Worm (Caenorhabditis elegans) whole organism, young adult: ENCODE measurements around the gene H12D21.10.

ENCODE experiments used
- B0035.1 ChIP-seq: sonication (generic microtip); optimal IDR thresholded peaks from 2 replicates; lab custom pipeline; 2016; ENCODE audit warnings: missing genetic modification characterization, mild to moderate bottlenecking, missing compliant biosample characterization, missing genotype, missing genetic modification reagents
- F39B2.1 ChIP-seq: fragments of 200-800 bp; sonication (Bioruptor generic); IDR thresholded peaks from 2 replicates; pipeline ENCODE4 v1.3.6; 2022; ENCODE audit warnings: missing genetic modification reagents, missing genetic modification characterization, missing compliant biosample characterization
- F57C9.4 ChIP-seq: sonication (generic microtip); optimal IDR thresholded peaks from 2 replicates; lab custom pipeline; 2017; ENCODE audit warnings: mild to moderate bottlenecking, missing genetic modification characterization, missing compliant biosample characterization
- K12H6.12 ChIP-seq: fragments of 200-800 bp; sonication (Bioruptor generic); optimal IDR thresholded peaks from 2 replicates; lab custom pipeline; 2018; ENCODE audit warnings: mild to moderate bottlenecking, missing genetic modification characterization, missing compliant biosample characterization
- T07F8.4 ChIP-seq: sonication (generic microtip); optimal IDR thresholded peaks from 2 replicates; lab custom pipeline; 2016; ENCODE audit warnings: mild to moderate bottlenecking, missing genetic modification characterization, moderate library complexity, missing compliant biosample characterization
- Y53F4B.3 ChIP-seq: fragments of 200-800 bp; sonication (Bioruptor generic); IDR thresholded peaks from 2 replicates; pipeline ENCODE4 v1.3.6; 2022; ENCODE audit warnings: missing genetic modification reagents, missing genetic modification characterization, missing compliant biosample characterization
- Y79H2A.3 ChIP-seq: fragments of 200-800 bp; sonication (Bioruptor generic); conservative IDR thresholded peaks from 2 replicates; pipeline ENCODE4 v1.3.6; 2022; ENCODE audit warnings: missing genetic modification reagents, missing genetic modification characterization, missing compliant biosample characterization
- atf-7 ChIP-seq: sonication (generic microtip); optimal IDR thresholded peaks from 2 replicates; lab custom pipeline; 2017; ENCODE audit warnings: mild to moderate bottlenecking, missing genetic modification characterization, missing compliant biosample characterization
- bed-1 ChIP-seq: fragments of 200-800 bp; sonication (Bioruptor generic); IDR thresholded peaks from 2 replicates; pipeline ENCODE4 v1.3.6; 2022; ENCODE audit warnings: missing genetic modification reagents, missing genetic modification characterization, missing compliant biosample characterization
- bed-2 ChIP-seq: fragments of 200-800 bp; sonication (Bioruptor generic); IDR thresholded peaks from 2 replicates; pipeline ENCODE4 v1.3.6; 2022; ENCODE audit warnings: missing genetic modification reagents, missing genetic modification characterization, missing compliant biosample characterization
- ccch-3 ChIP-seq: fragments of 200-800 bp; sonication (Bioruptor generic); optimal IDR thresholded peaks from 2 replicates; lab custom pipeline; 2018; ENCODE audit warnings: mild to moderate bottlenecking, missing genetic modification characterization, missing compliant biosample characterization
- cebp-2 ChIP-seq: fragments of 200-800 bp; sonication (Bioruptor generic); IDR thresholded peaks from 2 replicates; pipeline ENCODE4 v1.3.6; 2022; ENCODE audit warnings: missing genetic modification characterization, missing compliant biosample characterization
- ceh-27 ChIP-seq: fragments of 200-800 bp; sonication (Bioruptor generic); optimal IDR thresholded peaks from 2 replicates; lab custom pipeline; 2018; ENCODE audit warnings: mild to moderate bottlenecking, missing genetic modification characterization, moderate library complexity, missing compliant biosample characterization
- dox-1 ChIP-seq: fragments of 200-800 bp; sonication (Bioruptor generic); IDR thresholded peaks from 2 replicates; pipeline ENCODE4 v1.3.6; 2022; ENCODE audit warnings: missing genetic modification reagents, missing genetic modification characterization, missing compliant biosample characterization
- efl-1 ChIP-seq: fragments of 150-350 bp; optimal IDR thresholded peaks from 2 replicates; lab custom pipeline; 2014; ENCODE audit warnings: missing biosample characterization, missing genetic modification reagents, missing genetic modification characterization
- ets-4 ChIP-seq: fragments of 200-800 bp; sonication (Bioruptor generic); optimal IDR thresholded peaks from 2 replicates; lab custom pipeline; 2018; ENCODE audit warnings: mild to moderate bottlenecking, missing genetic modification characterization, missing compliant biosample characterization
- fkh-3 ChIP-seq: sonication (generic microtip); optimal IDR thresholded peaks from 2 replicates; lab custom pipeline; 2016; ENCODE audit warnings: mild to moderate bottlenecking, missing genetic modification characterization, missing compliant biosample characterization
- hmg-1.2 ChIP-seq: fragments of 200-800 bp; sonication (Bioruptor generic); IDR thresholded peaks from 2 replicates; pipeline ENCODE4 v1.3.6; 2022; ENCODE audit warnings: missing genetic modification reagents, missing genetic modification characterization, missing compliant biosample characterization
- lag-1 ChIP-seq: fragments of 200-800 bp; sonication (Bioruptor generic); IDR thresholded peaks from 2 replicates; pipeline ENCODE4 v1.3.6; 2022; ENCODE audit warnings: missing genetic modification reagents, missing genetic modification characterization, missing compliant biosample characterization
- let-526 ChIP-seq: fragments of 200-800 bp; sonication (Bioruptor generic); IDR thresholded peaks from 2 replicates; pipeline ENCODE4 v1.3.6; 2022; ENCODE audit warnings: missing genetic modification reagents, missing genetic modification characterization, missing compliant biosample characterization
- let-607 ChIP-seq, 2 experiments: fragments of 200-800 bp in 1 of 2; sonication (Bioruptor generic) in 1 of 2; sonication (generic microtip) in 1 of 2; optimal IDR thresholded peaks; 2 replicates each; lab custom pipeline; 2016 to 2018; ENCODE audit warnings: mild to moderate bottlenecking in 2 of 2, missing compliant biosample characterization in 2 of 2, missing genetic modification characterization in 2 of 2, moderate library complexity in 2 of 2, missing genotype in 1 of 2
- lsy-27 ChIP-seq: sonication (generic microtip); optimal IDR thresholded peaks from 2 replicates; lab custom pipeline; 2017; ENCODE audit warnings: missing genetic modification characterization, mild to moderate bottlenecking, missing compliant biosample characterization, antibody characterized with exemption, missing genotype, borderline replicate concordance; ENCODE audit not compliant: insufficient read depth
- madf-3 ChIP-seq: fragments of 200-800 bp; sonication (Bioruptor generic); IDR thresholded peaks from 2 replicates; pipeline ENCODE4 v1.3.6; 2022; ENCODE audit warnings: missing genetic modification reagents, missing genetic modification characterization, missing compliant biosample characterization
- madf-6 ChIP-seq: fragments of 200-800 bp; sonication (Bioruptor generic); IDR thresholded peaks from 2 replicates; pipeline ENCODE4 v1.3.6; 2022; ENCODE audit warnings: missing genetic modification reagents, missing genetic modification characterization, missing compliant biosample characterization
- madf-8 ChIP-seq: fragments of 200-800 bp; sonication (Bioruptor generic); conservative IDR thresholded peaks from 2 replicates; pipeline ENCODE4 v1.3.6; 2022; ENCODE audit warnings: missing genetic modification reagents, missing genetic modification characterization, missing compliant biosample characterization
- mcd-1 ChIP-seq: fragments of 200-800 bp; sonication (Bioruptor generic); IDR thresholded peaks from 2 replicates; pipeline ENCODE4 v1.3.6; 2022; ENCODE audit warnings: missing genetic modification reagents, missing genetic modification characterization, missing compliant biosample characterization
- mxl-1 ChIP-seq: sonication (generic microtip); optimal IDR thresholded peaks from 2 replicates; lab custom pipeline; 2016; ENCODE audit warnings: missing genetic modification characterization, missing compliant biosample characterization
- nhr-120 ChIP-seq: fragments of 200-800 bp; sonication (Bioruptor generic); IDR thresholded peaks from 2 replicates; pipeline ENCODE4 v1.3.6; 2022; ENCODE audit warnings: missing genetic modification characterization, missing compliant biosample characterization
- nhr-179 ChIP-seq: sonication (generic microtip); optimal IDR thresholded peaks from 2 replicates; lab custom pipeline; 2016; ENCODE audit warnings: mild to moderate bottlenecking, missing genetic modification characterization, missing compliant biosample characterization
- nhr-27 ChIP-seq: fragments of 200-800 bp; sonication (Bioruptor generic); optimal IDR thresholded peaks from 2 replicates; lab custom pipeline; 2018; ENCODE audit warnings: mild to moderate bottlenecking, missing genetic modification characterization, moderate library complexity, missing compliant biosample characterization
- nhr-90 ChIP-seq: sonication (generic microtip); optimal IDR thresholded peaks from 2 replicates; lab custom pipeline; 2016; ENCODE audit warnings: missing genotype, mild to moderate bottlenecking, missing genetic modification characterization, missing compliant biosample characterization
- pbrm-1 ChIP-seq: fragments of 200-800 bp; sonication (Bioruptor generic); IDR thresholded peaks from 2 replicates; pipeline ENCODE4 v1.3.6; 2022; ENCODE audit warnings: missing genetic modification reagents, missing genetic modification characterization, missing compliant biosample characterization
- rec-8 ChIP-seq, 2 experiments: sonication (generic microtip); optimal IDR thresholded peaks; 2 replicates each; lab custom pipeline; 2016; ENCODE audit warnings: mild to moderate bottlenecking in 2 of 2, missing genetic modification characterization in 2 of 2, missing genetic modification reagents in 2 of 2, missing genotype in 2 of 2, missing biosample characterization in 1 of 2, missing compliant biosample characterization in 1 of 2, moderate library complexity in 1 of 2
- rpc-1 ChIP-seq, 2 experiments: fragments of 150-350 bp in 1 of 2; sonication (generic microtip) in 1 of 2; optimal IDR thresholded peaks; 2 replicates each; lab custom pipeline; 2014 to 2018; ENCODE audit warnings: missing biosample characterization in 1 of 2, missing genetic modification characterization in 1 of 2, missing genetic modification reagents in 1 of 2, missing genotype in 1 of 2
- sea-2 ChIP-seq: fragments of 200-800 bp; sonication (Bioruptor generic); IDR thresholded peaks from 2 replicates; pipeline ENCODE4 v1.3.6; 2022; ENCODE audit warnings: missing genetic modification characterization, missing compliant biosample characterization
- snpc-3.4 ChIP-seq: sonication (generic microtip); optimal IDR thresholded peaks from 2 replicates; lab custom pipeline; 2017; ENCODE audit warnings: missing genetic modification characterization, mild to moderate bottlenecking, missing compliant biosample characterization, antibody characterized with exemption, moderate library complexity, missing genotype, missing genetic modification reagents
- sptf-2 ChIP-seq: fragments of 200-800 bp; sonication (Bioruptor generic); optimal IDR thresholded peaks from 2 replicates; lab custom pipeline; 2018; ENCODE audit warnings: mild to moderate bottlenecking, missing genetic modification characterization, missing compliant biosample characterization
- zfh-2 ChIP-seq: fragments of 200-800 bp; sonication (Bioruptor generic); conservative IDR thresholded peaks from 2 replicates; pipeline ENCODE4 v1.3.6; 2022; ENCODE audit warnings: missing genetic modification reagents, missing genetic modification characterization, missing compliant biosample characterization
- zim-3 ChIP-seq: sonication (generic microtip); optimal IDR thresholded peaks from 2 replicates; lab custom pipeline; 2017; ENCODE audit warnings: mild to moderate bottlenecking, missing genetic modification characterization, moderate library complexity, missing compliant biosample characterization
- ztf-18 ChIP-seq: sonication (generic microtip); optimal IDR thresholded peaks from 2 replicates; lab custom pipeline; 2016; ENCODE audit warnings: missing genotype, mild to moderate bottlenecking, missing genetic modification characterization, missing compliant biosample characterization
- ztf-25 ChIP-seq: fragments of 200-800 bp; sonication (Bioruptor generic); IDR thresholded peaks from 2 replicates; pipeline ENCODE4 v1.3.6; 2022; ENCODE audit warnings: missing genetic modification reagents, missing genetic modification characterization, missing compliant biosample characterization
- ztf-26 ChIP-seq: sonication (generic microtip); optimal IDR thresholded peaks from 2 replicates; lab custom pipeline; 2017; ENCODE audit warnings: missing genetic modification characterization, missing compliant biosample characterization
- ztf-28 ChIP-seq: fragments of 200-800 bp; sonication (Bioruptor generic); IDR thresholded peaks from 2 replicates; pipeline ENCODE4 v1.3.6; 2022; ENCODE audit warnings: missing genetic modification reagents, missing genetic modification characterization, missing compliant biosample characterization
- ztf-6 ChIP-seq: fragments of 200-800 bp; sonication (Bioruptor generic); IDR thresholded peaks from 2 replicates; pipeline ENCODE4 v1.3.6; 2022; ENCODE audit warnings: missing genetic modification reagents, missing genetic modification characterization, missing compliant biosample characterization

Gene H12D21.10

DNA sequence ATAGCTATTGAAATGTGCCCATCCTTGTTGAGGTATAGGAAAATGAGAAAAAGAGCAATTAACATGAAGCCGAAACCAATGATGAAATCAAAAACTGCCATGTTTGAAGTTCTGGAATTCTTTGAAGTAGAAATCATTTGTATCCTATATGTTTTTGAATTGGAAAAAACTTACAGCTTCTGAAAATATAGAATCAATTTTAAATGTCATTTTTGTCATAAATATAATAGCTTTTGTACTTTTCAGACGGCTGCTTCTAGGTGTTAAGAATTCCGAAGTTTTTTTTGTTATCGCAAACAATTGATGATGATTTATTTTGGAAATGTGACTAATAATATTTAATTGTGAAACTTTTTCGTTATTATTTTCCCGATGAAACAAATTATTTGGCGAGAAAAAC is 47.4 kb downstream of the H12D21.10 start, which contains the start of gene C30G7.4:
TSS of gene C30G7.4 (minus strand) at position 101 of the 400 bp plus-strand sequence.
- TF ChIP-seq ztf-25 (GFP tag; lab: Robert Waterston, UW): no peak

- TF ChIP-seq lsy-27 (no peak), madf-6 (no peak), Y79H2A.3 (GFP tag; lab: Robert Waterston, UW) (no peak), bed-2 (no peak), ceh-27 (GFP tag; lab: Kevin White, UChicago) (peak; percentile 60), nhr-90 (no peak), B0035.1 (tag; lab: Kevin White, UChicago) (no peak), ztf-26 (no peak), cebp-2 (GFP tag; lab: Robert Waterston, UW) (no peak), nhr-120 (GFP tag; lab: Robert Waterston, UW) (no peak), ztf-25 (GFP tag; lab: Robert Waterston, UW) (no peak), lag-1 (no peak), mcd-1 (GFP tag; lab: Robert Waterston, UW) (no peak), dox-1 (no peak), nhr-179 (tag; lab: Kevin White, UChicago) (no peak), ztf-18 (no peak), bed-1 (GFP tag; lab: Robert Waterston, UW) (no peak), let-526 (GFP tag; lab: Robert Waterston, UW) (0 out of 2 replicates have a peak, but pooled peaks have one; percentile 27), hmg-1.2 (GFP tag; lab: Robert Waterston, UW) (peak; percentile 25; the same call in 1 of the 2 replicates), K12H6.12 (tag; lab: Kevin White, UChicago) (peak; percentile 74)
These were observed 49.0 kb downstream of the H12D21.10 start for ce11 chrV:14948566-14948965.

DNA sequence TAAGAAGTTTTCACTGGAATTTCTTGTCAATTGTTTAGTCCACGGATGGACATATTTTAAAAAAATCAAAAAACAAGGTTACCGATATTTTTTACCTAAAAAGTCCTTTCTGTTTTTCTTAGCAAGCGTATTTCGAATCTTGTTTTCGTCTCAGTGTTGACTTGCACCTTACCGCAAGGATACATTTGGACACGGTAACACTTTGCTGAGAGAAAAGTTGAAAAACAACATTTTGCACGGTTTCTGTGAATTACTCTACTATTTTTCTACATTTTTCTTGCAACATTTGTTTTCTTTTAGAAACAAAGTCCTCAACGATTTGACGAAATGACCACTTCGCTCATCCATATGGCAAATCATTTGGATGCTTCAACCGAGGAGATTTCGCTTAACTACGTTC is 49.9 kb downstream of the H12D21.10 start, which contains the start of gene hil-1:
TSS of gene hil-1 (plus strand) at position 301 of the 400 bp plus-strand sequence.
- TF ChIP-seq ets-4 (GFP tag; lab: Kevin White, UChicago): no peak
- no peak for TF ChIP-seq bed-2
- no peak for TF ChIP-seq pbrm-1
- TF ChIP-seq nhr-120 (GFP tag; lab: Robert Waterston, UW): no peak
- TF ChIP-seq ccch-3 (GFP tag; lab: Kevin White, UChicago): no peak
- no peak for TF ChIP-seq fkh-3
- no peak for TF ChIP-seq sptf-2 (GFP tag; lab: Kevin White, UChicago)
- no peak for TF ChIP-seq zfh-2
- no peak for TF ChIP-seq F39B2.1 (GFP tag; lab: Robert Waterston, UW)
- no peak for TF ChIP-seq nhr-27 (tag; lab: Kevin White, UChicago)
- TF ChIP-seq T07F8.4 (tag; lab: Kevin White, UChicago): no peak
- no peak for TF ChIP-seq madf-6
- no peak for TF ChIP-seq madf-3 (GFP tag; lab: Robert Waterston, UW)
- TF ChIP-seq atf-7 (tag; lab: Kevin White, UChicago): no peak
- no peak for TF ChIP-seq efl-1

- TF ChIP-seq Y53F4B.3 (GFP tag; lab: Robert Waterston, UW): no peak
- TF ChIP-seq let-607 (tag; optimal IDR thresholded peaks at IDR 0.05; lab: Kevin White, UChicago): no peak
- TF ChIP-seq rec-8 (tag; optimal IDR thresholded peaks at IDR 0.05; lab: Kevin White, UChicago): no peak
- no peak for TF ChIP-seq ztf-28 (GFP tag; lab: Robert Waterston, UW)
- TF ChIP-seq madf-8 (GFP tag; lab: Robert Waterston, UW): no peak
- TF ChIP-seq atf-7 (tag; lab: Kevin White, UChicago): no peak
- no peak for TF ChIP-seq Y79H2A.3 (GFP tag; lab: Robert Waterston, UW)
- TF ChIP-seq F57C9.4 (tag; lab: Kevin White, UChicago): no peak
- no peak for TF ChIP-seq snpc-3.4
- TF ChIP-seq zim-3 (tag; lab: Kevin White, UChicago): no peak
- TF ChIP-seq rpc-1 (optimal IDR thresholded peaks at IDR 0.05; lab: Kevin White, UChicago): no peak
- TF ChIP-seq rpc-1 (tag; optimal IDR thresholded peaks at IDR 0.05; lab: Kevin White, UChicago): no peak
- TF ChIP-seq dox-1: no peak
- TF ChIP-seq mxl-1: no peak
- TF ChIP-seq bed-1 (GFP tag; lab: Robert Waterston, UW): no peak
- TF ChIP-seq sea-2 (GFP tag; lab: Robert Waterston, UW): no peak
- no peak for TF ChIP-seq ztf-6 (GFP tag; lab: Robert Waterston, UW)
These were observed 55.0 kb downstream of the H12D21.10 start, which contains the start of gene C30G7.5 for ce11 chrV:14954633-14955032. C30G7.5 (minus strand) TSS chrV:14954733.
